Worm (Caenorhabditis elegans) whole organism, L1 larva: ENCODE data around the gene str-102.

Experiments used
- dpl-1 ChIP-seq, 3 experiments: fragments of 150-350 bp in 2 of 3; sonication (generic microtip) in 1 of 3; optimal IDR thresholded peaks; 2 replicates each; lab custom pipeline; 2014 to 2017; ENCODE audit warnings: missing biosample characterization in 3 of 3, missing genetic modification characterization in 3 of 3, missing genetic modification reagents in 3 of 3
- mdl-1 ChIP-seq, 2 experiments: fragments of 150-350 bp; optimal IDR thresholded peaks; 2 replicates each; lab custom pipeline; 2014 to 2017; ENCODE audit warnings: missing biosample characterization in 2 of 2, missing genetic modification characterization in 2 of 2, inconsistent platforms in 1 of 2
- mef-2 ChIP-seq: fragments of 150-350 bp; optimal IDR thresholded peaks from 2 replicates; lab custom pipeline; 2014; ENCODE audit warnings: missing biosample characterization, missing genetic modification characterization
- skn-1 ChIP-seq: fragments of 150-350 bp; optimal IDR thresholded peaks from 2 replicates; lab custom pipeline; 2014; ENCODE audit warnings: missing biosample characterization, missing genetic modification characterization
- tbx-2 ChIP-seq: sonication (generic microtip); optimal IDR thresholded peaks from 2 replicates; lab custom pipeline; 2016; ENCODE audit warnings: missing genetic modification characterization, missing compliant biosample characterization

ce11 chrV:15339363-15339762, 45.5 kb upstream of the str-102 start, which contains the start of gene clec-228:
- no peak for TF ChIP-seq skn-1 (tag; lab: Kevin White, UChicago)
- no peak for TF ChIP-seq mdl-1 (tag; optimal IDR thresholded peaks at IDR 0.05; lab: Kevin White, UChicago)
- no peak for TF ChIP-seq dpl-1 (GFP tag; optimal IDR thresholded peaks at IDR 0.05; lab: Kevin White, UChicago)
- TF ChIP-seq mef-2 (tag; lab: Kevin White, UChicago), result no peak
- TF ChIP-seq tbx-2 (tag; lab: Kevin White, UChicago), result no peak
